Fruit fly (Drosophila melanogaster) whole organism, pupa: ENCODE data around the gene CG15771.

Experiments
- CG10348 ChIP-seq: fragments of 200-800 bp; sonication (Bioruptor generic); IDR thresholded peaks from 2 replicates; pipeline ENCODE4 v1.3.6; 2022; ENCODE audit warnings: missing biosample characterization, missing genetic modification characterization
- CG12605 ChIP-seq: fragments of 200-800 bp; sonication (Bioruptor generic); IDR thresholded peaks from 2 replicates; pipeline ENCODE4 v1.3.6; 2022; ENCODE audit warnings: missing biosample characterization, missing genetic modification characterization
- CG13204 ChIP-seq: fragments of 200-800 bp; sonication (Bioruptor generic); optimal IDR thresholded peaks from 2 replicates; lab custom pipeline; 2018; ENCODE audit warnings: missing biosample characterization, mild to moderate bottlenecking, missing genetic modification characterization, moderate library complexity
- CG14655 ChIP-seq: fragments of 200-800 bp; sonication (Bioruptor generic); optimal IDR thresholded peaks from 3 replicates; lab custom pipeline; 2017; ENCODE audit warnings: mild to moderate bottlenecking, missing biosample characterization, missing genetic modification reagents, missing genetic modification characterization
- CG15710 ChIP-seq: fragments of 200-800 bp; sonication (Bioruptor generic); optimal IDR thresholded peaks from 2 replicates; lab custom pipeline; 2018; ENCODE audit warnings: missing biosample characterization, mild to moderate bottlenecking, missing genetic modification characterization, moderate library complexity
- CG17806 ChIP-seq: fragments of 200-800 bp; sonication (Bioruptor generic); optimal IDR thresholded peaks from 2 replicates; lab custom pipeline; 2018; ENCODE audit warnings: missing biosample characterization, mild to moderate bottlenecking, missing genetic modification characterization, moderate library complexity
- CG32121 ChIP-seq: fragments of 200-800 bp; sonication (Bioruptor generic); IDR thresholded peaks from 2 replicates; pipeline ENCODE4 v1.3.6; 2022; ENCODE audit warnings: missing biosample characterization, missing genetic modification characterization
- CG34367 ChIP-seq: fragments of 200-800 bp; sonication (Bioruptor generic); optimal IDR thresholded peaks from 2 replicates; lab custom pipeline; 2018; ENCODE audit warnings: missing biosample characterization, mild to moderate bottlenecking, missing genetic modification characterization
- CG4496 ChIP-seq: fragments of 200-800 bp; sonication (Bioruptor generic); IDR thresholded peaks from 3 replicates; pipeline ENCODE4 v1.3.6; 2022; ENCODE audit warnings: missing biosample characterization, missing genetic modification characterization
- CG8159 ChIP-seq: fragments of 200-800 bp; sonication (Bioruptor generic); optimal IDR thresholded peaks from 3 replicates; lab custom pipeline; 2018; ENCODE audit warnings: missing biosample characterization, mild to moderate bottlenecking, missing genetic modification characterization, moderate library complexity
- CG8301 ChIP-seq: fragments of 200-800 bp; sonication (Bioruptor generic); optimal IDR thresholded peaks from 2 replicates; lab custom pipeline; 2018; ENCODE audit warnings: missing biosample characterization, mild to moderate bottlenecking, missing genetic modification characterization
- CG9948 ChIP-seq: fragments of 200-800 bp; sonication (Bioruptor generic); optimal IDR thresholded peaks from 2 replicates; lab custom pipeline; 2018; ENCODE audit warnings: missing biosample characterization, mild to moderate bottlenecking, missing genetic modification characterization, moderate library complexity
- D1 ChIP-seq: fragments of 200-800 bp; sonication (Bioruptor generic); optimal IDR thresholded peaks from 2 replicates; lab custom pipeline; 2018; ENCODE audit warnings: missing biosample characterization, mild to moderate bottlenecking, missing genetic modification characterization, moderate library complexity
- EcR ChIP-seq: fragments of 200-800 bp; sonication (Bioruptor generic); optimal IDR thresholded peaks from 3 replicates; lab custom pipeline; 2019; ENCODE audit warnings: missing biosample characterization, missing genetic modification characterization, mild to moderate bottlenecking, moderate library complexity, missing genetic modification reagents
- Ets98B ChIP-seq: fragments of 200-800 bp; sonication (Bioruptor generic); IDR thresholded peaks from 2 replicates; pipeline ENCODE4 v1.3.6; 2022; ENCODE audit warnings: missing biosample characterization, missing genetic modification characterization
- Pif1A ChIP-seq: fragments of 200-800 bp; sonication (Bioruptor generic); optimal IDR thresholded peaks from 3 replicates; lab custom pipeline; 2016; ENCODE audit warnings: missing biosample characterization, missing genetic modification characterization
- Pif1B ChIP-seq: fragments of 200-800 bp; sonication (Bioruptor generic); optimal IDR thresholded peaks from 3 replicates; lab custom pipeline; 2016; ENCODE audit warnings: missing biosample characterization, missing genetic modification characterization
- Snoo ChIP-seq: fragments of 200-800 bp; sonication (Bioruptor generic); optimal IDR thresholded peaks from 3 replicates; lab custom pipeline; 2017; ENCODE audit warnings: missing biosample characterization, mild to moderate bottlenecking, missing genetic modification characterization, inconsistent platforms
- fd96Ca ChIP-seq: fragments of 200-800 bp; sonication (Bioruptor generic); IDR thresholded peaks from 3 replicates; pipeline ENCODE4 v1.3.6; 2022; ENCODE audit warnings: missing biosample characterization, missing genetic modification characterization
- gl ChIP-seq: fragments of 200-800 bp; sonication (Bioruptor generic); optimal IDR thresholded peaks from 2 replicates; lab custom pipeline; 2018; ENCODE audit warnings: missing biosample characterization, mild to moderate bottlenecking, missing genetic modification characterization
- rn ChIP-seq: fragments of 200-800 bp; sonication (Bioruptor generic); IDR thresholded peaks from 2 replicates; pipeline ENCODE4 v1.3.6; 2022; ENCODE audit warnings: missing biosample characterization, missing genetic modification characterization

Gene CG15771

DNA sequence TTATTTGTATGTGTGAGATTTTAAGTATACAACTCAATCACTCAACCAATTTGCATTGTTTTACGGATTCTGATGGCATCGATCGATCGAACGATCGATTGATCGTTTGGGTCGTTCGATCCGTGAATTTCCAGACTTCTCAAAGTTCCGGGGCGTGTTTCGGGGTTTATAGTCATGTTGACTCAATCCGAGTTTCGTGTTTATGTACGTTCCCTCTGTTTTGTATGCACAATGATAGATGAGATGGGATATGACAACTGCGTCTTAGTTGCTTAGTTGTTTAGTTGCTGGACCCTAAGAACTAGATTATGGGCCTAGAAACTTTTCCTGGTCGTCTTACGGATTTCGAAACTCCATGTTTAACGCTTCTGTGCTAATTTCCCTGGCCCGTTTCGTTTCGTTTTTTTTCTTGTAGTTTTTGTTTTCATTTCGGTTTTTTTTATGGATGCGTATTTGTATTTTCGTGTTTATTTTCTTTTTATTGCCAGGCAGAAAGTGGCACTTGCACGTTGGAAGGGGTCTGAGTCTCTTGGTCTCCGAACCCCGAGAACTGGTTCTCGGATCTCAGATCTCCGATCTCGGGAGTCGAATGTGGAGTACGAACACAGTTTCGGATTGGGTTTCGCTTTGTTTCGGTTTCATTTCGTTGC, 13.4 kb downstream of the CG15771 start:
- TF ChIP-seq Pif1A = peak; percentile 21
- TF ChIP-seq fd96Ca = no peak
- no peak for TF ChIP-seq CG10348 (GFP tag; lab: Robert Waterston, UW)
- TF ChIP-seq Snoo (tag; lab: Kevin White, UChicago) = no peak
- TF ChIP-seq CG8301 (tag; lab: Kevin White, UChicago) = no peak
- TF ChIP-seq D1 (tag; lab: Kevin White, UChicago) = no peak
- TF ChIP-seq CG34367 (tag; lab: Kevin White, UChicago) = peak; percentile 48
- TF ChIP-seq rn = no peak
- TF ChIP-seq CG15710 (tag; lab: Kevin White, UChicago) = peak; percentile 46
- peak; percentile 72 for TF ChIP-seq EcR (GFP tag; lab: Kevin White, UChicago)
- TF ChIP-seq CG12605 (GFP tag; lab: Robert Waterston, UW) = no peak
- no peak for TF ChIP-seq Ets98B (GFP tag; lab: Robert Waterston, UW)
- peak; percentile 73 for TF ChIP-seq gl (tag; lab: Kevin White, UChicago)
- peak; percentile 60 for TF ChIP-seq CG13204
- peak; percentile 44 for TF ChIP-seq CG8159
- peak; percentile 1 for TF ChIP-seq Pif1B (GFP tag; lab: Kevin White, UChicago)
- TF ChIP-seq CG32121 (GFP tag; lab: Robert Waterston, UW) = no peak
- TF ChIP-seq CG14655 (GFP tag; lab: Kevin White, UChicago) = no peak
- no peak for TF ChIP-seq CG4496 (GFP tag; lab: Robert Waterston, UW)
- peak; percentile 30 for TF ChIP-seq CG17806
- peak; percentile 5 for TF ChIP-seq CG9948 (tag; lab: Kevin White, UChicago)

DNA sequence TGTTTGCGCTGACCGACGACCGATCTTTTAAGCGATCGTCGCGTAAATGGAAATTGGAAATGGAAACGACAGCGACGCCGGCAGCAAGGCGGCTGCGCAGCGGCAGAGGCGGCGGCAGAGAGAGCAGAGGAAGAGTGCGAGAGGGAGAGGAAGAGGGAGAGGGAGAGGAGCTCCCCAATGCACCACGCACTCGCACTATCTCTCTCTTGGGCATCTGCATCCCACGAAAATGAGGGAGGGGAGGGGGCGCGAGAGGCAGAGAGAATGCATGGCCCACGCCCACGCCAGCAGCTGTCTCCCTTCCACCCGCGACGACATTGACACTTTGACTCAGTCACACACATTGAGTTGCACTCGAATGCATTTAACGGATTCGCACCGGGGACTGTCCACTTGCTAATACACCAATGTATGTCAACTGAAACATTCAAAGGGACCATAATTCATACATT, 15.4 kb downstream of the CG15771 start, which contains the start of gene CG3097:
Gene CG3097, minus strand, starts transcription at position 51 of the 452 bp plus-strand sequence.
- no peak for TF ChIP-seq rn
- no peak for TF ChIP-seq gl (tag; lab: Kevin White, UChicago)
- no peak for TF ChIP-seq CG12605 (GFP tag; lab: Robert Waterston, UW)
- no peak for TF ChIP-seq CG17806
- peak; percentile 44 for TF ChIP-seq EcR (GFP tag; lab: Kevin White, UChicago)
- TF ChIP-seq fd96Ca = peak; percentile 42; the same call in 1 of the 3 replicates
- no peak for TF ChIP-seq CG15710 (tag; lab: Kevin White, UChicago)
- TF ChIP-seq CG8159 = no peak
- TF ChIP-seq Pif1B (GFP tag; lab: Kevin White, UChicago) = no peak
- no peak for TF ChIP-seq CG9948 (tag; lab: Kevin White, UChicago)
- TF ChIP-seq Ets98B (GFP tag; lab: Robert Waterston, UW) = peak; percentile 47; the same call in 1 of the 2 replicates
- TF ChIP-seq CG14655 (GFP tag; lab: Kevin White, UChicago) = no peak
- peak; percentile 7 for TF ChIP-seq Pif1A
- TF ChIP-seq CG8301 (tag; lab: Kevin White, UChicago) = no peak
- TF ChIP-seq CG34367 (tag; lab: Kevin White, UChicago) = no peak
- no peak for TF ChIP-seq CG32121 (GFP tag; lab: Robert Waterston, UW)
- TF ChIP-seq CG4496 (GFP tag; lab: Robert Waterston, UW) = peak; percentile 36; the same call in 1 of the 3 replicates
- TF ChIP-seq CG13204 = peak; percentile 43
- TF ChIP-seq Snoo (tag; lab: Kevin White, UChicago) = no peak
- TF ChIP-seq CG10348 (GFP tag; lab: Robert Waterston, UW) = no peak
- no peak for TF ChIP-seq D1 (tag; lab: Kevin White, UChicago)
- TF ChIP-seq, all 21 proteins: peak for 6

DNA sequence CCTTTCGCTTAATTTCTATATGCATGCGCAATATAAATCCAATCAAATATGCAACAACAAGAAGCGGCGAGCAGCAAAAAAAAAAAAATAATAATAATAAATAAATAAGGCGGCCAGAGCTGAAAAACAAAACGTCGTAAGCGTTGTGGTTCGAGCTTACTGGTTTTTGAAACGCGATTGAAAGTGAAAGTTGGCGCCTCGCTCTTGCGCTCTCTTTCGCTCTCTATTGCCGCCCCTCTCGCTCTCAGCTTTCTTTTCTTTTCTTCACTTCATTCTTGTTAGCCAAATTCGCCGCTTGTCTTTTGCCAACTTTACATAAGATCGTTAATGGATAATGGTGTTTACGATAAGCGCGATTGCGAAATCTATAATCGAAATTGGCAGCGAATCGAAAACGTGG, 17.0 kb downstream of the CG15771 start:
- TF ChIP-seq CG8159 = no peak
- TF ChIP-seq Ets98B (GFP tag; lab: Robert Waterston, UW) = no peak

dm6 chrX:5776547-5776946, 21.2 kb downstream of the CG15771 start, which contains the start of gene CG42264:
Gene CG42264 (minus strand): TSS chrX:5776647.
- TF ChIP-seq CG8159 (no peak), gl (tag; lab: Kevin White, UChicago) (no peak), CG34367 (tag; lab: Kevin White, UChicago) (no peak), EcR (GFP tag; lab: Kevin White, UChicago) (no peak), CG8301 (tag; lab: Kevin White, UChicago) (no peak), CG9948 (tag; lab: Kevin White, UChicago) (no peak), rn (no peak), Ets98B (GFP tag; lab: Robert Waterston, UW) (no peak), Snoo (tag; lab: Kevin White, UChicago) (no peak)

DNA sequence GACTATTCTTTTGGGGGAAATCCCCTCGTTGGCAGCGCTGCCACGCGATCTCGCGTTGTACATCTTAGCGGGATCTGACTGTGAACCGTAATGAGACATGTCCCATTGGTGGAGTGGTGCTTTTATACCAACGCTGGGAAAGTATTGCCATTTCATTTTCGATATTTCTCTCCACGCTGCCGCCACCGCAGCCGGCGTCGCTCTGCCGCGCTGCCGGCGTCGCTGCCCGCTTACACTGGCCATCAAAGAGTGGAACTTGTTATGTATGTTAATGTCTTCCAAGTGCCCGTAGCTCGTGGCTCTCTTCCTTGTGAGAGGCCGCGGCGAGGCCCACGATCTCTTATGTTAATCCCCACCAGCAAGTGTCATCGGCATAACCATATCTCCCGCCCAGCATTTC, 26.1 kb downstream of the CG15771 start, which contains the start of gene CG3108:
Gene CG3108, minus strand, starts transcription at position 101 of the 400 bp plus-strand sequence.
- TF ChIP-seq CG32121 (GFP tag; lab: Robert Waterston, UW) (no peak), Snoo (tag; lab: Kevin White, UChicago) (no peak), D1 (tag; lab: Kevin White, UChicago) (no peak), CG10348 (GFP tag; lab: Robert Waterston, UW) (no peak), EcR (GFP tag; lab: Kevin White, UChicago) (no peak), CG8159 (no peak), rn (no peak), CG13204 (no peak), CG12605 (GFP tag; lab: Robert Waterston, UW) (no peak), CG4496 (GFP tag; lab: Robert Waterston, UW) (no peak), CG9948 (tag; lab: Kevin White, UChicago) (no peak), Ets98B (GFP tag; lab: Robert Waterston, UW) (no peak), CG14655 (GFP tag; lab: Kevin White, UChicago) (no peak), Pif1A (no peak), fd96Ca (no peak)
